Worm (Caenorhabditis elegans) whole organism, L3 larva: ENCODE results near the gene C07A12.7.

Experiments used
- aly-2 ChIP-seq: fragments of 150-350 bp; optimal IDR thresholded peaks from 2 replicates; lab custom pipeline; 2014; ENCODE audit warnings: missing biosample characterization, missing genetic modification characterization
- ceh-82 ChIP-seq: fragments of 150-350 bp; optimal IDR thresholded peaks from 2 replicates; lab custom pipeline; 2014; ENCODE audit warnings: missing biosample characterization, missing genetic modification characterization
- daf-12 ChIP-seq: fragments of 150-350 bp; optimal IDR thresholded peaks from 2 replicates; lab custom pipeline; 2014; ENCODE audit warnings: missing biosample characterization, missing genetic modification reagents, missing genetic modification characterization
- mdl-1 ChIP-seq: fragments of 150-350 bp; optimal IDR thresholded peaks from 2 replicates; lab custom pipeline; 2014; ENCODE audit warnings: missing biosample characterization, missing genetic modification characterization
- nhr-25 ChIP-seq: sonication (generic microtip); optimal IDR thresholded peaks from 2 replicates; lab custom pipeline; 2017; ENCODE audit warnings: missing biosample characterization, missing genetic modification characterization
- skn-1 ChIP-seq: fragments of 150-350 bp; optimal IDR thresholded peaks from 2 replicates; lab custom pipeline; 2014; ENCODE audit warnings: missing biosample characterization, missing genetic modification characterization
- tbx-2 ChIP-seq: sonication (generic microtip); optimal IDR thresholded peaks from 2 replicates; lab custom pipeline; 2016; ENCODE audit warnings: mild to moderate bottlenecking, missing genetic modification characterization, missing compliant biosample characterization
- unc-62 ChIP-seq: fragments of 150-350 bp; sonication (generic microtip); optimal IDR thresholded peaks from 4 replicates; lab custom pipeline; 2014; ENCODE audit warnings: missing biosample characterization, missing genetic modification reagents, missing genetic modification characterization
- zag-1 ChIP-seq: fragments of 150-350 bp; optimal IDR thresholded peaks from 2 replicates; lab custom pipeline; 2014; ENCODE audit warnings: missing biosample characterization, missing genetic modification characterization

DNA sequence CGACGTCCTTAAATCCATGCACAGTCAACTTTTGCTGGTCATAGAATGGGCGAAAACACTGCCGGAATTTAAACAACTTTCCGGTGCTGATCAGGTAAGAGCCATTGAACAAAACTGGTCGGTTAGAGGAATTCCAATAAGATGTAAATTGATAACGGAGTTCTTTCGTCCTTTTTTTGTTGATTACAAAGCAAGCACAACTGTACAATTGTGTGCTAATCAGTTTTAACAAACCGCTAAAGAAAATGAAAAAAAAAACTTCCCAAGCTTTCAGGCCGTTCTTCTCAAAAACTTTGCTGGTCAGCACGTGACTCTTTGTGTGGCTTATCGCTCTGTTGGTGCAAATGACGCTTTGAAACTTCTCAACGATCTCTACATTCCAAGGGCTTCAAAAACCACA lies 12.2 kb upstream of the C07A12.7 start:
- TF ChIP-seq zag-1 (tag; lab: Kevin White, UChicago) (no peak), daf-12 (tag; lab: Kevin White, UChicago) (no peak), mdl-1 (tag; lab: Kevin White, UChicago) (no peak), unc-62 (GFP tag; lab: Kevin White, UChicago) (no peak), ceh-82 (no peak), tbx-2 (no peak), aly-2 (tag; lab: Kevin White, UChicago) (no peak), nhr-25 (tag; lab: Kevin White, UChicago) (no peak), skn-1 (no peak)
